Fruit fly (Drosophila melanogaster): ENCODE measurements around the gene CG12017.

CG12017 gene

DNA sequence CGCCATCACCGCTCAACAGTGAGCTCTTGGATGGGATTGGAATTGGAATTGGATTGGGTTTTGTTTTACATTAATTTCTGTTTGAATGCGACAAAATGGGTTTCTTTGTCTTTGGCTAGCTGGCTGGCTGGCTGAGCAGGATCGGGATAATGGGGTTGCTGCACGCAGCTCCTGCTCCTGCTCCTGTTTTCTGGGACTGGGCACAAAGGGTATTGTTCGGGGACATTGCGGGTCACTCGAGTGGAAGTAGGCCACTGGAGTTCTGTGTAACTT is 38.7 kb upstream of the CG12017 start:
- TF ChIP-seq kay (GFP tag; ENCODE audit: borderline replicate concordance) (no peak), tj (GFP tag; optimal IDR thresholded peaks at IDR 0.05) (no peak), CG1620 (GFP tag; optimal IDR thresholded peaks at IDR 0.05) (no peak), CG7045 (GFP tag; optimal IDR thresholded peaks at IDR 0.05) (no peak), CG14711 (tag; optimal IDR thresholded peaks at IDR 0.05) (no peak), CG33017 (tag; optimal IDR thresholded peaks at IDR 0.05) (no peak), CG7101 (tag; optimal IDR thresholded peaks at IDR 0.05) (no peak)

- TF ChIP-seq Mnt (GFP tag; optimal IDR thresholded peaks at IDR 0.05) (no peak), CG1620 (GFP tag; optimal IDR thresholded peaks at IDR 0.05) (no peak), Crg-1 (GFP tag; optimal IDR thresholded peaks at IDR 0.05) (no peak), bab1 (GFP tag; optimal IDR thresholded peaks at IDR 0.05) (no peak), toe (GFP tag; optimal IDR thresholded peaks at IDR 0.05) (no peak), CG7045 (GFP tag; optimal IDR thresholded peaks at IDR 0.05) (no peak), pad (GFP tag; optimal IDR thresholded peaks at IDR 0.05) (no peak), ovo (GFP tag; optimal IDR thresholded peaks at IDR 0.05) (no peak), CG11617 (GFP tag; optimal IDR thresholded peaks at IDR 0.05) (no peak), tj (GFP tag; optimal IDR thresholded peaks at IDR 0.05) (no peak), CG14711 (tag; optimal IDR thresholded peaks at IDR 0.05) (no peak), Clk (GFP tag; optimal IDR thresholded peaks at IDR 0.05) (no peak), kay (GFP tag; ENCODE audit: borderline replicate concordance) (no peak)
Observed at dm6 chr3L:3242121-3243083, 37.6 kb upstream of the CG12017 start.

dm6 chr3L:3244244-3245144 is 35.5 kb upstream of the CG12017 start, which contains the start of gene CG12078:
CG12078 (minus strand) TSS chr3L:3244294.
- no peak for TF ChIP-seq toe (GFP tag; optimal IDR thresholded peaks at IDR 0.05)
- no peak for TF ChIP-seq ovo (GFP tag; optimal IDR thresholded peaks at IDR 0.05)
- no peak for TF ChIP-seq Hr96 (GFP tag; optimal IDR thresholded peaks at IDR 0.05)
- TF ChIP-seq cic (GFP tag; optimal IDR thresholded peaks at IDR 0.05), result no peak
- TF ChIP-seq Crg-1 (GFP tag; optimal IDR thresholded peaks at IDR 0.05), result no peak
- TF ChIP-seq CG1620 (GFP tag; optimal IDR thresholded peaks at IDR 0.05), result no peak
- no peak for TF ChIP-seq kay (GFP tag; ENCODE audit: borderline replicate concordance)
- no peak for TF ChIP-seq tj (GFP tag; optimal IDR thresholded peaks at IDR 0.05)
- no peak for TF ChIP-seq CG7101 (tag; optimal IDR thresholded peaks at IDR 0.05)
- TF ChIP-seq CG11617 (GFP tag; optimal IDR thresholded peaks at IDR 0.05), result no peak
- no peak for TF ChIP-seq CG33017 (tag; optimal IDR thresholded peaks at IDR 0.05)
- TF ChIP-seq Mnt (GFP tag; optimal IDR thresholded peaks at IDR 0.05), result no peak
- TF ChIP-seq pad (GFP tag; optimal IDR thresholded peaks at IDR 0.05), result no peak

DNA sequence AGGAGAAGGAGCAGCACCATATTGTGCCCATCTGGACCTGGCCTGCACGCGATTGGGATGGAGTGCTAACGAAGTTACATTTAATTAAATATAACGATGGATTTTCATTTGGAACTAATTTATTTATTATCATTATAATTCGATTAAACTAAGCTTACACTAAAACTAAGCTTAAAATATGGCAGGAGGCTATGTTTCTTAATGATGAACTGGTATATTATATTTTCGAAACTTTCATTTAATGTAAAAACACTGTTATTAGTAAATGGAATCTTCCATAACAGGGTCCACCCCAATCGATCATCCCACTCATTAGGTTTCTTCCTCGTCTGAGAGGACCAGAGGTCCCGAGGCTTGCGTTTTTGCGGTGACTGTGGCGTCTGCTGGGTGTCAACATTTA is 34.9 kb upstream of the CG12017 start:
- TF ChIP-seq CG7101 (tag; optimal IDR thresholded peaks at IDR 0.05) (no peak), CG12768 (GFP tag; optimal IDR thresholded peaks at IDR 0.05) (no peak), CG5204 (GFP tag; optimal IDR thresholded peaks at IDR 0.05) (no peak), CG14711 (tag; optimal IDR thresholded peaks at IDR 0.05) (no peak), Crg-1 (GFP tag; optimal IDR thresholded peaks at IDR 0.05) (no peak), CG1620 (GFP tag; optimal IDR thresholded peaks at IDR 0.05) (no peak), CG33017 (tag; optimal IDR thresholded peaks at IDR 0.05) (no peak), tj (GFP tag; optimal IDR thresholded peaks at IDR 0.05) (no peak), CG11617 (GFP tag; optimal IDR thresholded peaks at IDR 0.05) (no peak), CG7045 (GFP tag; optimal IDR thresholded peaks at IDR 0.05) (no peak), toe (GFP tag; optimal IDR thresholded peaks at IDR 0.05) (no peak), Clk (GFP tag; optimal IDR thresholded peaks at IDR 0.05) (no peak), bab1 (GFP tag; optimal IDR thresholded peaks at IDR 0.05) (no peak), Mnt (GFP tag; optimal IDR thresholded peaks at IDR 0.05) (no peak), Hr96 (GFP tag; optimal IDR thresholded peaks at IDR 0.05) (no peak), ovo (GFP tag; optimal IDR thresholded peaks at IDR 0.05) (no peak), cnc (optimal IDR thresholded peaks at IDR 0.05) (no peak)

DNA sequence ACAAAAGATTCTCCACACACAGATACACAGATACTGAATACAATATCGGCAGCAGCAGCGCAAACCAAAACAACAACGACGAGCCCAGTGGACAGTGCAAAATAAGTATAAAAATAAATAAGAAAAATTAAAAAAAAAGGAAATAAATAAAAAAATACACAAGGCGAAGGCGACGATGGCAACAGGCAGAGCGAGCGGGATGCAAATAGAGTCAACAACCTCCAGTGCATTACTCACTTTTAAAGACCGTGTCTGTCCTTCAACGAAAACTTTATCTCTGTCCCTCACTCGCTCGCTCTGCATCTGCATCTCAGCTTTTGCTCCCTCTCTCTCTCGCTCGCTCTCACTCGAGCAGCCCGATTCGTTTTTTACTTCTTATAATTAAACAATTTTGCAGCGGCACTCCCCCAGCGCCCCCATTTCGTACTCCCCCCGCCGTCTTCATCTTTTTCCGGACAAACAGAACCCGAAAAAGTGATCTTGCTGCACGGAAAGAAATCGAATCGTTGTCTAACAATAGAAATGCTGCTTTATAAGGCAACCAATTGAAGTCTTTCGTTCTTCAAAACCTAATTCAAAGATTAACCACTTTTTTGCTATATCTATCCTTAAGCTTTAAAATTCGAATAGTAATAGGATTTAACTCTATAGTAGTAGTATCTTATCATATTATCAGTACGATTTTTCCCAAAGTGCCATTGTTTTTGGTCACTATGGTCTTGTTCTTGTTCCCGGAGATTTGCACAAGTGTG is 33.5 kb upstream of the CG12017 start:
- no peak for TF ChIP-seq pad (GFP tag; optimal IDR thresholded peaks at IDR 0.05)
- TF ChIP-seq cic (GFP tag; optimal IDR thresholded peaks at IDR 0.05), result peak; percentile 16
